Worm (Caenorhabditis elegans): ENCODE data around the gene attf-3.

Gene attf-3

DNA sequence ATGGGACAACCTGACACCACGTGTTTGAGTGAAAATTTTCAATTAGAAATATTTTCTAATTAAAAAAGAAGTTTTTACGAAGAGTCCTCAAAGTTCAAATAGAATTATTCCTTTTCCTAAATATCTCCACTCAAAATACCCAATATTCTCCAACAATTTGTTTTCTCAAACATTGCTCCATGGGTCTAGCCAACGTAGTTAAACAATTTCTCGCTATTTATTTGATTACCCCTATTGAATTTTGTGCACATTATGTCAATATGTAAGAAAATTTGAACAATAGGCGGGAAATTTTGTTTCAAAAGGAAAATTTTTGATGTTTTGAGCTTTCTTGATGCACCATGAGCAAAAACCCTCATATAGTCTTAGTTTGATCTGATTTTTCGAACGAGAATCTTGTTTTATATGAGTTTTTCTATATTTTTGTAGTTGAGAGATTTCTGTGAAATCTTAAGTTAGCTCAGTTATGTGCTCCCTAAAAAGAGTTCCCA lies 23.8 kb downstream of the attf-3 start:
- no peak for TF ChIP-seq pes-1 (GFP tag; IDR thresholded peaks at IDR 0.05)
- no peak for TF ChIP-seq scrt-1 (GFP tag; IDR thresholded peaks at IDR 0.05)
- TF ChIP-seq B0310.2 (tag; optimal IDR thresholded peaks at IDR 0.05): no peak
- no peak for TF ChIP-seq tbx-37 (GFP tag; conservative IDR thresholded peaks at IDR 0.05)
- TF ChIP-seq aly-1 (tag; optimal IDR thresholded peaks at IDR 0.05): no peak
- TF ChIP-seq tra-4 (tag; optimal IDR thresholded peaks at IDR 0.05): no peak
- TF ChIP-seq hmg-4 (GFP tag; optimal IDR thresholded peaks at IDR 0.05): no peak
- no peak for TF ChIP-seq hmbx-1 (tag; optimal IDR thresholded peaks at IDR 0.05)
- TF ChIP-seq hnd-1 (tag; optimal IDR thresholded peaks at IDR 0.05): no peak
- no peak for TF ChIP-seq flt-1 (GFP tag; IDR thresholded peaks at IDR 0.05)
- TF ChIP-seq ceh-36 (tag; optimal IDR thresholded peaks at IDR 0.05): no peak

DNA sequence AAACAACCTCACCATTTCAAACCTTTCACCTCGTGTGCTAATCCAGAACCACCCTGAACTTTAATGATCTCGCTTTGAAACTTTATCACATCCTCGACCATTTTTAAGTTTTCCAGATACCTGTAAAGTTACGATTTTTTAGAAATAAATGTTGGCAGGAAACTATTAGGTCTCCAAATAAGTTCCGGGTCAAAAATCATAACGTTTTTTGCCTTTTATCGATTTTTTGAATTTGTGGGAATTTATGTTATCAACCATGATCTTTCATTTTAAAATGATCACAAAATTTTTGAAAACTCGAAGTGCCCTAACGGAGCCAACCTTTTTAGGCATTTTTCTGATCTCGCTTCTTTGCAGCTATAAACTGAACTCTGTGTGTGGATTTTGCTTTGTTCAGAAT lies 25.1 kb downstream of the attf-3 start, which contains the start of gene btb-5:
TSS of gene btb-5 (minus strand) at position 101 of the 400 bp plus-strand sequence.
- TF ChIP-seq tra-4 (tag; optimal IDR thresholded peaks at IDR 0.05): no peak
- no peak for TF ChIP-seq tbx-11 (GFP tag; IDR thresholded peaks at IDR 0.05)
- no peak for TF ChIP-seq aly-1 (tag; optimal IDR thresholded peaks at IDR 0.05)
- TF ChIP-seq F13C5.2 (tag; optimal IDR thresholded peaks at IDR 0.05): no peak

DNA sequence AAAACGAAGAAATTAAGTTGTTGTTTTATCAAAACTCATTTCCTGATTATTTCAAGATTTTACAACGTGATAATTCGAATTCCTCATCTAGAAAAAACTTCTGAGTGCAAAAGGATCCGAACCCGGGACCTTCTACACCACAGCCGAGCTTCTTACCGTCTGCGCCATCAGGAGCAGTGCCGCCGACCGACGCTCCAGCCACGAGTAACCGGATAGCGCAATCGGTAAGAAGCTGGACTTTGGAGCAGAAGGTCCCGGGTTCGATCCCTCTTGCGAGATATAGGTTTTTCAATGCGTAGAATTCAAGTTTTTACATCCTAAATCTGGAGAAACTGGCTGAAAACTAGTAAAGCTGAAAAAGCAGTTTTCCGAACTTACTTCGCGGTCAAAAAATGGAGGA lies 32.5 kb downstream of the attf-3 start:
- TF ChIP-seq ama-1 (optimal IDR thresholded peaks at IDR 0.05) (no peak), sea-1 (GFP tag; conservative IDR thresholded peaks at IDR 0.05) (0 out of 2 replicates have a peak, but pooled peaks have one; percentile 5)

DNA sequence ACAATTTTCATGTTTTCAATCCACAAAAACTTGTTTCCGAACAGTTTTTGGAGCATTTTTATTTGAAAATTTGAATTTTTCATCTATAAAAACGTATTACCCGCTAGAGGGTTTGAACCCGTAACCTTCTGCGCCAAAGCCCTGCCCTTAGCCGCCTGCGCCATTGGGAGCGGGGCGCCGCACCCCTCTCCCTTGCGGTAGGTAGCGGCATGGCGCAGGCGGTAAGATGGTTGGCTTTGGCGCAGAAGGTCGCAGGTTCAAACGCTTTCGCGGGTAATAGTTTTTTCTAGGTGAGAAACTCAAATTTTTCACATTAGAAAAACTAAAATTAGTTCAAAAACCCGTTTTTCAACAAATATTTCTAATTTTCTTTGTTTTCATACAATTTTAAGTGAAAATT lies 34.6 kb downstream of the attf-3 start:
- TF ChIP-seq sea-1 (GFP tag; conservative IDR thresholded peaks at IDR 0.05) (no peak), pes-1 (GFP tag; IDR thresholded peaks at IDR 0.05) (peak; percentile 26; the same call in 1 of the 2 replicates)

DNA sequence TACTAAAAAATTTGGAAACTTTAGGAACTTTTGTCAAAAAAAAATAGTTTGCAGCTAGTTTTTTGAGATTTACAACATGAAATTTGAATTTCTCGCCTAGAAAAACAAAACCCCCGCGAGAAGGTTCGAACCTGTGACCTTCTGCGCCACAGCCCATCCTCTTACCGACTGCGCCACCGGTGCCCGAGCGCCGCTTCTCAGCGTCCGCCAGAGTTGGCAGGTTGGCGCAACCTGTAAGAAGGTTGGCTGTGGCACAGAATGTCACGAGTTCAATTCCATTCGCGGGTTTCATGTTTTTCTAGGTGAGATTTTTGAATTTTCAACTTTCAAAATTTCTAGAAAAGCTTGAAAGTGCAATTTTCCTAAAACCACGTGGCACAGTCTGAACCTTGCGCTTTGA lies 35.8 kb downstream of the attf-3 start:
- TF ChIP-seq hnd-1 (tag; optimal IDR thresholded peaks at IDR 0.05) (no peak), ceh-36 (tag; optimal IDR thresholded peaks at IDR 0.05) (no peak), hmbx-1 (tag; optimal IDR thresholded peaks at IDR 0.05) (no peak), flt-1 (GFP tag; IDR thresholded peaks at IDR 0.05) (no peak), ama-1 (optimal IDR thresholded peaks at IDR 0.05) (no peak), pes-1 (GFP tag; IDR thresholded peaks at IDR 0.05) (no peak), scrt-1 (GFP tag; IDR thresholded peaks at IDR 0.05) (no peak), hmg-4 (GFP tag; optimal IDR thresholded peaks at IDR 0.05) (no peak), tbx-37 (GFP tag; conservative IDR thresholded peaks at IDR 0.05) (no peak), aly-1 (tag; optimal IDR thresholded peaks at IDR 0.05) (no peak), ets-7 (tag; optimal IDR thresholded peaks at IDR 0.05) (no peak), B0310.2 (tag; optimal IDR thresholded peaks at IDR 0.05) (no peak), sea-1 (GFP tag; conservative IDR thresholded peaks at IDR 0.05) (no peak), tbx-11 (GFP tag; IDR thresholded peaks at IDR 0.05) (no peak), F13C5.2 (tag; optimal IDR thresholded peaks at IDR 0.05) (no peak), tra-4 (tag; optimal IDR thresholded peaks at IDR 0.05) (no peak), ceh-13 (GFP tag; optimal IDR thresholded peaks at IDR 0.05) (no peak)

DNA sequence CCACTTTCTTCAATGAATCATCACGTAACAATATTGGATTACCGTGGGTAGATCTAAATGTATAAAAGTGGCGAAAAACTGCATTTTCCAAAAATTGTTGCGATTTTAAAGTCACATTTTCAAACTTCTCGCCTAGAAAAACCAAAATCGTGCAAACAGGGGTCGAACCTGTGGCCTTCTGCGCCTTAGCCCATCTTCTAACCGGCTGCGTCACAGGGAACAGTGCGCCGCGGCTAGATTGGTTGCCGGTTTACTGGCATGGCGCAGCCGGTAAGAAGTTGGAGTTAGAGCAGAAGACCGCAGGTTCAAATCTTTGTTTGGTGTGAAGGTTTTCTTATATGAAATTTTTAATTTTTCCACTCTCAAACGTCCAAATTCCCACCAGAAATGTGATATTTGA lies 37.1 kb downstream of the attf-3 start:
- no peak for TF ChIP-seq hmbx-1 (tag; optimal IDR thresholded peaks at IDR 0.05)
- no peak for TF ChIP-seq ets-7 (tag; optimal IDR thresholded peaks at IDR 0.05)
- TF ChIP-seq ceh-36 (tag; optimal IDR thresholded peaks at IDR 0.05): no peak
- no peak for TF ChIP-seq hnd-1 (tag; optimal IDR thresholded peaks at IDR 0.05)
- no peak for TF ChIP-seq F13C5.2 (tag; optimal IDR thresholded peaks at IDR 0.05)
- no peak for TF ChIP-seq scrt-1 (GFP tag; IDR thresholded peaks at IDR 0.05)
- no peak for TF ChIP-seq sea-1 (GFP tag; conservative IDR thresholded peaks at IDR 0.05)
- no peak for TF ChIP-seq tra-4 (tag; optimal IDR thresholded peaks at IDR 0.05)
- no peak for TF ChIP-seq hmg-4 (GFP tag; optimal IDR thresholded peaks at IDR 0.05)
- no peak for TF ChIP-seq tbx-11 (GFP tag; IDR thresholded peaks at IDR 0.05)
- no peak for TF ChIP-seq flt-1 (GFP tag; IDR thresholded peaks at IDR 0.05)
- TF ChIP-seq pes-1 (GFP tag; IDR thresholded peaks at IDR 0.05): no peak
- no peak for TF ChIP-seq aly-1 (tag; optimal IDR thresholded peaks at IDR 0.05)
- TF ChIP-seq B0310.2 (tag; optimal IDR thresholded peaks at IDR 0.05): no peak

DNA sequence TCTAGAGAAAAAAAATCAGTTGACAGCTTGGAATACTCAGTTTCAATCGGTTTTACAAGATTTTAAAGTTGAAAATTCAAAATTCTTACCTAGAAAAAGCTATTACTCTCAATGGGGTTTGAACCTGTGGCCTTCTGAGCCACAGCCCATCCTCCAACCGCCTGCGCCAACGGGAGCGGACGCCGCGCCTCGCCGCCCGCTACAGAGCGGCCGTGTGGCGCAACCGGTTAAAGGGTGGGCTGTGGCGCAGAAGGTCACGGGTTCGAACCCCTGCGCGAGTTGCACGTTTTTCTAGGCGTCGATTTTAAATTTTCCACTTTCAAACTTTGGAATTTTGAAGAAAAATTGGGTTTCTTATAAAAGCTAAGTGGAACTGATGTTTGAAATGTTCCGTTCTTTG lies 37.9 kb downstream of the attf-3 start:
- no peak for TF ChIP-seq hnd-1 (tag; optimal IDR thresholded peaks at IDR 0.05)
- no peak for TF ChIP-seq F13C5.2 (tag; optimal IDR thresholded peaks at IDR 0.05)
- TF ChIP-seq hmbx-1 (tag; optimal IDR thresholded peaks at IDR 0.05): no peak
- no peak for TF ChIP-seq hmg-4 (GFP tag; optimal IDR thresholded peaks at IDR 0.05)
- no peak for TF ChIP-seq ceh-36 (tag; optimal IDR thresholded peaks at IDR 0.05)
- TF ChIP-seq tra-4 (tag; optimal IDR thresholded peaks at IDR 0.05): no peak
- no peak for TF ChIP-seq sea-1 (GFP tag; conservative IDR thresholded peaks at IDR 0.05)
- no peak for TF ChIP-seq tbx-37 (GFP tag; conservative IDR thresholded peaks at IDR 0.05)
- no peak for TF ChIP-seq flt-1 (GFP tag; IDR thresholded peaks at IDR 0.05)
- no peak for TF ChIP-seq aly-1 (tag; optimal IDR thresholded peaks at IDR 0.05)
- TF ChIP-seq ceh-13 (GFP tag; optimal IDR thresholded peaks at IDR 0.05): no peak
- no peak for TF ChIP-seq ama-1 (optimal IDR thresholded peaks at IDR 0.05)
- no peak for TF ChIP-seq B0310.2 (tag; optimal IDR thresholded peaks at IDR 0.05)
- TF ChIP-seq tbx-11 (GFP tag; IDR thresholded peaks at IDR 0.05): no peak
- TF ChIP-seq scrt-1 (GFP tag; IDR thresholded peaks at IDR 0.05): no peak
- TF ChIP-seq ets-7 (tag; optimal IDR thresholded peaks at IDR 0.05): no peak
- no peak for TF ChIP-seq pes-1 (GFP tag; IDR thresholded peaks at IDR 0.05)

DNA sequence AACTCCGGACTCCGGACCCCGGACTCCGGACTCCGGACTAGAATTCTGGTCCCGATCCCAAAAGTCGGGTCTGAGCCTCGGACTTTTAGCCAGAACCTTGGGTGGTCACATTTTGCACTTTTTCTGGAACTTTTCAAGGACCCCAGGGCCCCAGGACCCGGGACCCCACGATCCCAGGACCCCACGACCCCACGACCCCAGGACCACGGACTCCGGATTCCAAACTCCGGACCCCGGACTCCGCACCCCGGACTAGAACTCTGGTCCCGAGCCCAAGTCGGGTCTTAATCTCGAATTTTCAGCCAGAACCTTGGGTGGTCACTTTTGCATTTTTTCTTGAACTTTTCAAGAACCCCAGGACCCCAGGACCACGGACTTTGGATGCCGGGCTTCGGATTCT lies 43.5 kb downstream of the attf-3 start:
- TF ChIP-seq aly-1 (tag; optimal IDR thresholded peaks at IDR 0.05): no peak
- TF ChIP-seq ets-7 (tag; optimal IDR thresholded peaks at IDR 0.05): no peak
- TF ChIP-seq flt-1 (GFP tag; IDR thresholded peaks at IDR 0.05): no peak
- no peak for TF ChIP-seq sea-1 (GFP tag; conservative IDR thresholded peaks at IDR 0.05)
- no peak for TF ChIP-seq ama-1 (optimal IDR thresholded peaks at IDR 0.05)
- no peak for TF ChIP-seq ceh-13 (GFP tag; optimal IDR thresholded peaks at IDR 0.05)
- TF ChIP-seq tbx-37 (GFP tag; conservative IDR thresholded peaks at IDR 0.05): no peak
- no peak for TF ChIP-seq ceh-36 (tag; optimal IDR thresholded peaks at IDR 0.05)
- no peak for TF ChIP-seq F13C5.2 (tag; optimal IDR thresholded peaks at IDR 0.05)
- no peak for TF ChIP-seq hmg-4 (GFP tag; optimal IDR thresholded peaks at IDR 0.05)
- TF ChIP-seq hnd-1 (tag; optimal IDR thresholded peaks at IDR 0.05): no peak
- no peak for TF ChIP-seq B0310.2 (tag; optimal IDR thresholded peaks at IDR 0.05)
